Fruit fly (Drosophila melanogaster): ENCODE results near the gene CG8010.

- TF ChIP-seq CG11504 (tag; optimal IDR thresholded peaks at IDR 0.05) (no peak), Hr3 (GFP tag; optimal IDR thresholded peaks at IDR 0.05) (no peak), Hey (tag; optimal IDR thresholded peaks at IDR 0.05) (no peak), jing (GFP tag; optimal IDR thresholded peaks at IDR 0.05) (no peak), CG9876 (GFP tag; optimal IDR thresholded peaks at IDR 0.05) (no peak), CG17361 (GFP tag; IDR thresholded peaks at IDR 0.05) (0 out of 3 replicates have a peak, but pooled peaks have one; percentile 30), MBD-R2 (GFP tag; IDR thresholded peaks at IDR 0.05) (no peak), Sin3A (optimal IDR thresholded peaks at IDR 0.05) (no peak), pb (GFP tag; optimal IDR thresholded peaks at IDR 0.05) (no peak), Fer2 (tag; optimal IDR thresholded peaks at IDR 0.05) (no peak), caup (GFP tag; optimal IDR thresholded peaks at IDR 0.05; ENCODE audit: severe bottlenecking) (no peak), fd96Cb (tag; optimal IDR thresholded peaks at IDR 0.05) (no peak), gsb (GFP tag; IDR thresholded peaks at IDR 0.05) (no peak)
Observed at dm6 chrX:19262553-19262952, 6.1 kb downstream of the CG8010 start.
